Worm (Caenorhabditis elegans) whole organism, L3 larva: ENCODE data around the gene fkb-6.

ENCODE experiments used
- ZK546.5 ChIP-seq: sonication (generic microtip); optimal IDR thresholded peaks from 2 replicates; lab custom pipeline; 2017; ENCODE audit warnings: missing biosample characterization, missing genetic modification characterization
- ama-1 ChIP-seq: fragments of 150-350 bp; optimal IDR thresholded peaks from 2 replicates; lab custom pipeline; 2018
- ceh-82 ChIP-seq: fragments of 150-350 bp; optimal IDR thresholded peaks from 2 replicates; lab custom pipeline; 2014; ENCODE audit warnings: missing biosample characterization, missing genetic modification characterization
- ceh-9 ChIP-seq: sonication (generic microtip); optimal IDR thresholded peaks from 2 replicates; lab custom pipeline; 2018; ENCODE audit warnings: missing biosample characterization, missing genetic modification characterization
- daf-12 ChIP-seq: fragments of 150-350 bp; optimal IDR thresholded peaks from 2 replicates; lab custom pipeline; 2014; ENCODE audit warnings: missing biosample characterization, missing genetic modification reagents, missing genetic modification characterization
- egl-5 ChIP-seq: fragments of 150-350 bp; optimal IDR thresholded peaks from 2 replicates; lab custom pipeline; 2017; ENCODE audit warnings: missing biosample characterization, missing genetic modification reagents, missing genetic modification characterization, inconsistent platforms
- elt-1 ChIP-seq: fragments of 150-350 bp; optimal IDR thresholded peaks from 2 replicates; lab custom pipeline; 2014; ENCODE audit warnings: missing biosample characterization, missing genetic modification characterization
- elt-2 ChIP-seq: sonication (generic microtip); optimal IDR thresholded peaks from 2 replicates; lab custom pipeline; 2016; ENCODE audit warnings: missing genetic modification reagents, mild to moderate bottlenecking, missing genetic modification characterization, missing compliant biosample characterization
- fkh-10 ChIP-seq: sonication (generic microtip); optimal IDR thresholded peaks from 2 replicates; lab custom pipeline; 2017; ENCODE audit warnings: missing biosample characterization, missing genetic modification reagents, missing genetic modification characterization
- fos-1 ChIP-seq: fragments of 150-350 bp; optimal IDR thresholded peaks from 2 replicates; lab custom pipeline; 2014; ENCODE audit warnings: missing biosample characterization, missing genetic modification characterization
- hmg-11 ChIP-seq: sonication (generic microtip); optimal IDR thresholded peaks from 2 replicates; lab custom pipeline; 2016; ENCODE audit warnings: missing genetic modification characterization, missing compliant biosample characterization
- lin-39 ChIP-seq: fragments of 150-350 bp; optimal IDR thresholded peaks from 2 replicates; lab custom pipeline; 2018; ENCODE audit warnings: missing biosample characterization, missing genetic modification reagents, missing genetic modification characterization
- lsy-12 ChIP-seq: sonication (generic microtip); optimal IDR thresholded peaks from 2 replicates; lab custom pipeline; 2016; ENCODE audit warnings: mild to moderate bottlenecking, missing genetic modification characterization, missing compliant biosample characterization
- mdl-1 ChIP-seq: fragments of 150-350 bp; optimal IDR thresholded peaks from 2 replicates; lab custom pipeline; 2014; ENCODE audit warnings: missing biosample characterization, missing genetic modification characterization
- mml-1 ChIP-seq: fragments of 150-350 bp; sonication (generic microtip); optimal IDR thresholded peaks from 3 replicates; lab custom pipeline; 2014; ENCODE audit warnings: missing biosample characterization, missing genetic modification characterization
- nfya-1 ChIP-seq: sonication (generic microtip); optimal IDR thresholded peaks from 2 replicates; lab custom pipeline; 2017; ENCODE audit warnings: missing genetic modification characterization, mild to moderate bottlenecking, missing compliant biosample characterization, antibody characterized with exemption, moderate library complexity; ENCODE audit not compliant: insufficient read depth
- nhr-11 ChIP-seq: fragments of 150-350 bp; optimal IDR thresholded peaks from 2 replicates; lab custom pipeline; 2014; ENCODE audit warnings: missing biosample characterization, missing genetic modification characterization
- nhr-23 ChIP-seq: fragments of 150-350 bp; optimal IDR thresholded peaks from 2 replicates; lab custom pipeline; 2014; ENCODE audit warnings: missing biosample characterization, missing genetic modification reagents, missing genetic modification characterization
- nhr-25 ChIP-seq: sonication (generic microtip); optimal IDR thresholded peaks from 2 replicates; lab custom pipeline; 2017; ENCODE audit warnings: missing biosample characterization, missing genetic modification characterization
- nhr-43 ChIP-seq: sonication (generic microtip); optimal IDR thresholded peaks from 2 replicates; lab custom pipeline; 2016; ENCODE audit warnings: mild to moderate bottlenecking, missing genetic modification characterization, missing compliant biosample characterization; ENCODE audit not compliant: poor library complexity, severe bottlenecking
- nhr-76 ChIP-seq: fragments of 150-350 bp; sonication (generic microtip); optimal IDR thresholded peaks from 5 replicates; lab custom pipeline; 2014; ENCODE audit warnings: missing biosample characterization, missing genetic modification characterization
- pha-4 ChIP-seq: fragments of 150-350 bp; optimal IDR thresholded peaks from 2 replicates; lab custom pipeline; 2014; ENCODE audit warnings: missing biosample characterization, missing genetic modification reagents, missing genetic modification characterization
- pqm-1 ChIP-seq: fragments of 150-350 bp; optimal IDR thresholded peaks from 2 replicates; lab custom pipeline; 2017; ENCODE audit warnings: missing biosample characterization, missing genetic modification characterization, inconsistent platforms
- sea-2 ChIP-seq: fragments of 150-350 bp; sonication (generic microtip); optimal IDR thresholded peaks from 4 replicates; lab custom pipeline; 2014; ENCODE audit warnings: missing biosample characterization, missing genetic modification reagents, missing genetic modification characterization
- snpc-4 ChIP-seq: fragments of 150-350 bp; optimal IDR thresholded peaks from 2 replicates; lab custom pipeline; 2014; ENCODE audit warnings: missing biosample characterization, missing genetic modification characterization
- tbx-2 ChIP-seq: sonication (generic microtip); optimal IDR thresholded peaks from 2 replicates; lab custom pipeline; 2016; ENCODE audit warnings: mild to moderate bottlenecking, missing genetic modification characterization, missing compliant biosample characterization
- unc-39 ChIP-seq: sonication (generic microtip); optimal IDR thresholded peaks from 4 replicates; lab custom pipeline; 2017; ENCODE audit warnings: missing biosample characterization, missing genetic modification characterization
- unc-62 ChIP-seq: fragments of 150-350 bp; sonication (generic microtip); optimal IDR thresholded peaks from 4 replicates; lab custom pipeline; 2014; ENCODE audit warnings: missing biosample characterization, missing genetic modification reagents, missing genetic modification characterization
- ztf-11 ChIP-seq: fragments of 150-350 bp; optimal IDR thresholded peaks from 2 replicates; lab custom pipeline; 2014; ENCODE audit warnings: missing biosample characterization, missing genetic modification characterization
- ztf-4 ChIP-seq: fragments of 150-350 bp; optimal IDR thresholded peaks from 2 replicates; lab custom pipeline; 2014; ENCODE audit warnings: missing biosample characterization, missing genetic modification characterization

Gene fkb-6

ce11 chrV:20841484-20841883, 4.5 kb upstream of the fkb-6 start:
- TF ChIP-seq tbx-2 (tag; lab: Kevin White, UChicago) (no peak), mml-1 (tag; lab: Kevin White, UChicago) (no peak), elt-1 (no peak), lsy-12 (tag; lab: Kevin White, UChicago) (no peak), elt-2 (no peak), unc-39 (no peak), mdl-1 (no peak), ZK546.5 (no peak), ztf-4 (tag; lab: Kevin White, UChicago) (no peak), unc-62 (GFP tag; lab: Kevin White, UChicago) (no peak), ama-1 (no peak), fos-1 (tag; lab: Kevin White, UChicago) (no peak)

DNA sequence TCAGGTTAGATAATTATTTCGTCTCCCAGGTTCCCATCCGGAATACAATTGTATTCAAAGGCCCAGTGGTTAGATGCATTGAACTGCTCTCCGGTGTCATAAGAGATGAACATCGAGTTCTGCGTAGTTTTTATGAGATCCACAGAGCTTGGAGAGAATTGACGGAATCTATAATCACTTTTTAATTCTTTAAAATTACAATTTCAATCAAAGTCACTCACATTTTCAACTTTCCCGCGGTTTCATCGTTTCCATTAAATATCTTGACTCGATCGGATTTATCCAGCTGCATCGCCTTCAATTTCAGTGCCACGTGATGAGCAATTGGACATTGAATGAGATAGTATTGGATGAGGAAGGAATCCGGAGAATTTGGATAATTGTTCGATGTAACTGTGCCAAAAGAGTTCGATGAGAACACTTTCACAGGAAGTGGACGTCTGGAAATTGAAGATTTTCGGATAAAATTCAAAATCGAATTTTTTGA, 1.8 kb downstream of the fkb-6 start:
- TF ChIP-seq unc-62 (GFP tag; lab: Kevin White, UChicago) (no peak), nfya-1 (tag; lab: Kevin White, UChicago) (no peak), ztf-11 (tag; lab: Kevin White, UChicago) (no peak), tbx-2 (tag; lab: Kevin White, UChicago) (peak; percentile 12), pha-4 (tag; lab: Kevin White, UChicago) (peak; percentile 13), ama-1 (peak; percentile 88), ztf-4 (tag; lab: Kevin White, UChicago) (peak; percentile 35), pqm-1 (tag; lab: Kevin White, UChicago) (no peak), nhr-43 (tag; lab: Kevin White, UChicago) (peak; percentile 22)

DNA sequence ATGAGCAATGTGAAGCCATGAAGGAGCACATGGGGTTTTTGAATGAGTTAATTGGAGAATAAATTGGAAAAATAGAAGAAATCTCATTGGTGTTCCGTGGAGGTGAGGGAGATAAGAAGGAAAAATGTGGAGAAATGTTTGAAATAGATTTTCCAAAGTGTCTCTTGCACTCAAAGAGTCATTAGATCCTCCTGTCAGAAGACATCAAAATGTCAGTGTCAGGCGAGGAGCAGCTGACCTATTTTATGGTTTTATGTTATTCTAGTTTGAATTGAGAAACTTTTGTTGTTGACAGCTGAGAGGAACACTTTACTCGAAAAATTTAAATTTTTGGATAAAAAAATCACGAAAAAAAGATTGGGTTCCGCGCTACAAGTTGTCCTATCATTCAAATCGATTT, 4.6 kb downstream of the fkb-6 start, which contains the start of gene clec-264:
Gene clec-264 (minus strand): TSS at position 122 of the 400 bp plus-strand sequence.
- TF ChIP-seq nhr-25 (tag; lab: Kevin White, UChicago) = no peak
- TF ChIP-seq egl-5 (tag; lab: Kevin White, UChicago) = peak; percentile 14

ce11 chrV:20851847-20852386, 6.0 kb downstream of the fkb-6 start, which contains the start of gene ndua-1:
Gene ndua-1 (minus strand): TSS chrV:20851897.
- TF ChIP-seq lin-39 (tag; lab: Kevin White, UChicago) (peak; percentile 13), ZK546.5 (no peak), hmg-11 (peak; percentile 85), snpc-4 (tag; lab: Kevin White, UChicago) (peak; percentile 45), daf-12 (no peak), ceh-9 (tag; lab: Kevin White, UChicago) (no peak), nhr-43 (tag; lab: Kevin White, UChicago) (peak; percentile 65), nfya-1 (tag; lab: Kevin White, UChicago) (peak; percentile 59), nhr-11 (tag; lab: Kevin White, UChicago) (no peak), elt-1 (no peak), lsy-12 (tag; lab: Kevin White, UChicago) (no peak), fkh-10 (GFP tag; lab: Kevin White, UChicago) (no peak), sea-2 (GFP tag; lab: Kevin White, UChicago) (no peak), nhr-76 (tag; lab: Kevin White, UChicago) (no peak), nhr-23 (tag; lab: Kevin White, UChicago) (peak; percentile 52), pqm-1 (tag; lab: Kevin White, UChicago) (no peak)

DNA sequence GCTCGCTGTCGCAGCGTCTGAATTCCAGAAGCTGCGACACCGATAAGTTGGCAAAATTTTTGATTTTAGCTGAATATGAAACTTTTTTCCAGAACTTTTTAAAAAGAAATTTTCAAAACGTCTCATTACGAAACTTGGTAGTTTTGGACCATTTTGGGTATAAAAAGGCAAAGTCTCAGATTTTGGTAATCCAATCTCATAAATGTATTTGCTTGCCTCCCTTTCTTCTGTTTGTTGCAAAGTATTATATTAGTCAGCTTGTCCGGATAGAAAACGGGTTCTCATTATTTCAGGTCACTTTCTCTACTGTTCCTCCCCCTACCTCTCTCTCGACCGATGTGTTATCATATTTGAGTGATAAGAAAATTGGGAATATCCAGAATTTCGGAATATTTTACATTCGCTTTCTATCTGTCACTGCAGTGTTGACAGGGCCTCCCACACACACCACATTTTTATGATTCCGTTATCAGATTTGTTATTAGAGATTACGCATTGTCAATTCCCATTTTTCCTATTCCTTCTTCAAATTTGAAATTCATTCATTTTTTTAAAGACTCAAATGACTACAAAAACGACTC, 7.7 kb downstream of the fkb-6 start, which contains the start of gene F31D4.5:
Gene F31D4.5 (plus strand): TSS at position 491 of the 581 bp plus-strand sequence.
- no peak for TF ChIP-seq ZK546.5
- TF ChIP-seq ceh-82 (tag; lab: Kevin White, UChicago) = no peak
- TF ChIP-seq fos-1 (tag; lab: Kevin White, UChicago) = no peak
- peak; percentile 44 for TF ChIP-seq elt-2
- no peak for TF ChIP-seq sea-2 (GFP tag; lab: Kevin White, UChicago)
- no peak for TF ChIP-seq unc-62 (GFP tag; lab: Kevin White, UChicago)
- no peak for TF ChIP-seq fkh-10 (GFP tag; lab: Kevin White, UChicago)
- TF ChIP-seq lin-39 (tag; lab: Kevin White, UChicago) = no peak
